Fruit fly (Drosophila melanogaster): ENCODE results near the gene Zip88E.
A peak's percentile ranks its signal among the peaks of the same experiment; 100 is the strongest.

Gene Zip88E

dm6 chr3R:15268426-15268825, at the start of gene Zip88E, which contains the start of gene CG14864:
TSS of gene Zip88E (plus strand) at chr3R:15268662.
TSS of gene CG14864 (minus strand) at chr3R:15268538.
- TF ChIP-seq CG34367 (tag; optimal IDR thresholded peaks at IDR 0.05): no peak
- TF ChIP-seq CG12605 (GFP tag; IDR thresholded peaks at IDR 0.05): no peak
- TF ChIP-seq D1 (tag; optimal IDR thresholded peaks at IDR 0.05): no peak
- TF ChIP-seq Snoo (tag; optimal IDR thresholded peaks at IDR 0.05): no peak
- TF ChIP-seq EcR (GFP tag; optimal IDR thresholded peaks at IDR 0.05): no peak
- TF ChIP-seq CG10348 (GFP tag; IDR thresholded peaks at IDR 0.05): no peak
- TF ChIP-seq CG8301 (tag; optimal IDR thresholded peaks at IDR 0.05): no peak
- TF ChIP-seq fd96Ca (GFP tag; IDR thresholded peaks at IDR 0.05): no peak
- TF ChIP-seq CG17806 (tag; optimal IDR thresholded peaks at IDR 0.05): no peak
- no peak for TF ChIP-seq gl (tag; optimal IDR thresholded peaks at IDR 0.05)

DNA sequence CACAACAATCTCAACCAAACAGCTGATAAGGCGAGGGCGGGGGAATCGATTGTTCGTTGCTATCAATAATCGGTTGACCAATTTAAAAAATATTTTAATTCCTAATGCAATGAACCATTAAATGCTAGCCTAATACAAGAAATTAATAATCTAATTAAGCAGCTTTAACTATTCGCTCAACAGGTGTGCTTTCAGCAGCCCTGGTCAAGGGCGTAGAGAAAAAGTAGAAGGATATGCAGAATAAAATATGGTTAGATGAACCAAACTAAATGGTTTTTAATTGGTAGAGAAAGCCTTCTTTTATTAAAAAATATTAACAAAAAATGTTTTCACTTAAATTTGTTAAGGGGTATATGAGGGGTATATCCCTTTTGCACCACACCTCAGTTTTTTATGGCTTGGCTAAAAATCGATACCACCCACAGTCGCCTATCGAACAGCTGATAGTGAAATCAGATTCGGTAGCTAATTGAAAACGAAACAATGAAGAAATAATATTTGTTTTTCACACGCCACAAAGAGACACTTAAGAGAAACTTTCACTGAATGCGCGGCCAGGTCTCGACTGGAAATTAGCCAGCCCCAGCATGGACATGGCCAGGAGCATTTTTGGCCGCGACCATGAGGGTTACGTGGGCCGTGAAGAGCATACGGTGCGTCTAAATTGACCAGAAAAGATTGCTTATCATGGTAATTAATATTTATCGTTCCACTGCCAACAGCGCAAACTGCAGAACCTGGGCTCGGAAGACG, 49.5 kb upstream of the Zip88E start, which contains the start of the genes SIDL and CG12241:
TSS of gene SIDL (minus strand) at position 51 of the 753 bp plus-strand sequence.
TSS of gene CG12241 (plus strand) at position 433 of the 753 bp plus-strand sequence.
- TF ChIP-seq CG8301 (tag; optimal IDR thresholded peaks at IDR 0.05) (peak; percentile 90), CG13204 (GFP tag; optimal IDR thresholded peaks at IDR 0.05) (no peak), Pif1A (GFP tag; optimal IDR thresholded peaks at IDR 0.05) (no peak), CG9948 (tag; optimal IDR thresholded peaks at IDR 0.05) (peak; percentile 86), gl (tag; optimal IDR thresholded peaks at IDR 0.05) (peak; percentile 77), CG32121 (GFP tag; IDR thresholded peaks at IDR 0.05) (peak; percentile 97), D1 (tag; optimal IDR thresholded peaks at IDR 0.05) (no peak), CG12605 (GFP tag; IDR thresholded peaks at IDR 0.05) (peak; percentile 97), CG10348 (GFP tag; IDR thresholded peaks at IDR 0.05) (no peak), CG8159 (tag; optimal IDR thresholded peaks at IDR 0.05) (peak; percentile 93), CG17806 (tag; optimal IDR thresholded peaks at IDR 0.05) (peak; percentile 92), CG15710 (tag; optimal IDR thresholded peaks at IDR 0.05) (peak; percentile 66), fd96Ca (GFP tag; IDR thresholded peaks at IDR 0.05) (peak; percentile 96), CG4496 (GFP tag; IDR thresholded peaks at IDR 0.05) (peak; percentile 99), CG34367 (tag; optimal IDR thresholded peaks at IDR 0.05) (no peak), Ets98B (GFP tag; IDR thresholded peaks at IDR 0.05) (peak; percentile 98), CG14655 (GFP tag; optimal IDR thresholded peaks at IDR 0.05) (no peak), rn (GFP tag; IDR thresholded peaks at IDR 0.05) (peak; percentile 98), Snoo (tag; optimal IDR thresholded peaks at IDR 0.05) (peak; percentile 95), Pif1B (GFP tag; optimal IDR thresholded peaks at IDR 0.05) (no peak), EcR (GFP tag; optimal IDR thresholded peaks at IDR 0.05) (no peak)

DNA sequence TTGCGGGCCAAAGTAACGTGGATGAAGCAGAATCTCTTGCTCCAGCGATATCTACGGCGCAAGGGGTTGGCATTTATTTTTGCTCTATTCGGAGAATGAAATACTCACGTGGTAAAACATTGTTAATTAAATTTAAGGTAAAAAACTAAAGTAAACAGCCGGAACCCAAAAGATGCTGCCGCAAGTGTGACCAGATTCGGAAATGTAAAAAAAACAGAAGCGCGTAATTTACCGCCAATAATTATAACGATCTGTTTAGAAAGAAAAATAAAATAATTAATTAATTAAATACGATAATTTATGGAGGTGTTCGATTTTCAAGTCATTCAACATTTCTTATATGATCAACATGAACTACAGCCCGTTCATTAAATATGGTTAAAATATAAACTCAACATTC, 45.5 kb upstream of the Zip88E start, which contains the start of gene Polr2G:
TSS of gene Polr2G (minus strand) at position 208 of the 400 bp plus-strand sequence.
- TF ChIP-seq CG10348 (GFP tag; IDR thresholded peaks at IDR 0.05) (no peak), CG4496 (GFP tag; IDR thresholded peaks at IDR 0.05) (no peak), Pif1A (GFP tag; optimal IDR thresholded peaks at IDR 0.05) (no peak), rn (GFP tag; IDR thresholded peaks at IDR 0.05) (no peak), D1 (tag; optimal IDR thresholded peaks at IDR 0.05) (no peak), CG13204 (GFP tag; optimal IDR thresholded peaks at IDR 0.05) (no peak), fd96Ca (GFP tag; IDR thresholded peaks at IDR 0.05) (no peak), gl (tag; optimal IDR thresholded peaks at IDR 0.05) (no peak), CG12605 (GFP tag; IDR thresholded peaks at IDR 0.05) (no peak), CG8159 (tag; optimal IDR thresholded peaks at IDR 0.05) (no peak), CG9948 (tag; optimal IDR thresholded peaks at IDR 0.05) (no peak)

DNA sequence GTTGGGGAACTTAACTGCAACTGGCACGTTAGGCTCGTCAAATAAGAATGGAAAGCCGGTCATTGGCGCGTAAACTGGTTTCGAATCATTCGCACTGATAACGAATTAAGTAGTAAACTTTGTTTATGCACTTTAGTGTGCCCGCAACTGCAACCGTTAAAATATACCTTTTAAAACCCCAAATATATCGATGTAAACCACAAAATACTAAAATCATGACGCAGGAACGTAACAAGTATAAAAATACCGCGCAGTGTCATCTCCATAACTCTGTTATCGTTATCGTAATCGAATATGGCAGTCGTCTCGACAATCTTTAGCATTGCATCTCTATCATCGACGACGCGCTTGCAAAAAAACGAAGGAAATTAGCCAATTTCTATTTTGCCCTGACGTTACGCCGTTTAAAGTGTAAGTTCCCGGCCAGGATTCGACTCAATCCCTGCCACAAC, 43.2 kb upstream of the Zip88E start, which contains the start of the genes CG31344 and Caf1-55:
TSS of gene CG31344 (minus strand) at position 51 of the 452 bp plus-strand sequence.
TSS of gene Caf1-55 (plus strand) at position 298 of the 452 bp plus-strand sequence.
- TF ChIP-seq EcR (GFP tag; optimal IDR thresholded peaks at IDR 0.05): peak; percentile 12
- no peak for TF ChIP-seq CG15710 (tag; optimal IDR thresholded peaks at IDR 0.05)
- TF ChIP-seq CG9948 (tag; optimal IDR thresholded peaks at IDR 0.05): no peak
- no peak for TF ChIP-seq CG34367 (tag; optimal IDR thresholded peaks at IDR 0.05)
- TF ChIP-seq CG8301 (tag; optimal IDR thresholded peaks at IDR 0.05): no peak

DNA sequence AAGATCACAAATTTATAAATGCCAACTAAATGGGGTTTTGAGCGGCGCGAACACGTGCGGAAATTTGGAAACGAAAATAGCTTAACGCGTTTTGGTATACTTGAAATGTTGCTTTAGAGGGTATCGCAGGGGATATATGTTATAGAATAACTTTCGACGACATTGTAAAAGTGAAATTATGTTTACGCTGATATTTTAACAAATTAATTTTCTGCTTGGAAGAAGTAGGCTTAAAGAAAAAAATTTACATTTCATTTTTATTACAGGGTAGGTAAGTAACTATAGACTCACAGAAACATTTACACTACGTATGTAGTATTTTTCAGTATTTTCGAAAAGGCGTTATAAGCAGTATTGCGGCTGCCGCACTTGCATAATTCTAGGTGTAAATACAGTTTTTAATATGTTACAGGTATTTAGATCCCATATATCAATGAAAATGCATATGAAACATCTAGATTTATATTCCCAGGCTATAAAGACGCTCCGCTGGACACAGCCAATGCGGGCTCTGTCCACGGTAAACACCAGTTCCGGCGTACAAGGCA, 39.1 kb upstream of the Zip88E start, which contains the start of the genes Art3 and mRpS10:
TSS of gene Art3 (minus strand) at position 80 of the 548 bp plus-strand sequence.
TSS of gene mRpS10 (plus strand) at position 337 of the 548 bp plus-strand sequence.
- TF ChIP-seq CG10348 (GFP tag; IDR thresholded peaks at IDR 0.05) (peak; percentile 99), Pif1A (GFP tag; optimal IDR thresholded peaks at IDR 0.05) (peak; percentile 99), CG32121 (GFP tag; IDR thresholded peaks at IDR 0.05) (peak; percentile 100), CG14655 (GFP tag; optimal IDR thresholded peaks at IDR 0.05) (peak; percentile 100), CG13204 (GFP tag; optimal IDR thresholded peaks at IDR 0.05) (no peak), gl (tag; optimal IDR thresholded peaks at IDR 0.05) (peak; percentile 99), D1 (tag; optimal IDR thresholded peaks at IDR 0.05) (no peak), Snoo (tag; optimal IDR thresholded peaks at IDR 0.05) (peak; percentile 100), fd96Ca (GFP tag; IDR thresholded peaks at IDR 0.05) (peak; percentile 89), CG9948 (tag; optimal IDR thresholded peaks at IDR 0.05) (peak; percentile 100), CG8301 (tag; optimal IDR thresholded peaks at IDR 0.05) (peak; percentile 100), CG4496 (GFP tag; IDR thresholded peaks at IDR 0.05) (peak; percentile 100), CG15710 (tag; optimal IDR thresholded peaks at IDR 0.05) (peak; percentile 100), Ets98B (GFP tag; IDR thresholded peaks at IDR 0.05) (peak; percentile 100), CG8159 (tag; optimal IDR thresholded peaks at IDR 0.05) (peak; percentile 100), EcR (GFP tag; optimal IDR thresholded peaks at IDR 0.05) (no peak), CG34367 (tag; optimal IDR thresholded peaks at IDR 0.05) (peak; percentile 100), Pif1B (GFP tag; optimal IDR thresholded peaks at IDR 0.05) (peak; percentile 99), CG17806 (tag; optimal IDR thresholded peaks at IDR 0.05) (peak; percentile 100), CG12605 (GFP tag; IDR thresholded peaks at IDR 0.05) (peak; percentile 100), rn (GFP tag; IDR thresholded peaks at IDR 0.05) (peak; percentile 100)

Data from whole organism, pupa.